Fruit fly (Drosophila melanogaster) whole organism, embryonic: Measurements from ENCODE around the gene CG5021.

ENCODE experiments used
- ATbp ChIP-seq: fragments of 200-800 bp; sonication (Bioruptor generic); optimal IDR thresholded peaks from 2 replicates; lab custom pipeline; 2017; ENCODE audit warnings: missing biosample characterization, mild to moderate bottlenecking, missing genetic modification characterization, missing genetic modification reagents
- Adf1 ChIP-seq: fragments of 200-800 bp; sonication (Bioruptor generic); IDR thresholded peaks from 2 replicates; pipeline ENCODE4 v1.3.6; 2022; ENCODE audit warnings: missing biosample characterization, missing genetic modification characterization
- Atf3 ChIP-seq: fragments of 200-800 bp; sonication (Bioruptor generic); optimal IDR thresholded peaks from 3 replicates; lab custom pipeline; 2016; ENCODE audit warnings: missing biosample characterization, missing genetic modification characterization
- Bdp1 ChIP-seq: fragments of 200-800 bp; sonication (Bioruptor generic); optimal IDR thresholded peaks from 3 replicates; lab custom pipeline; 2016; ENCODE audit warnings: missing biosample characterization, missing genetic modification characterization
- BtbVII ChIP-seq: fragments of 200-800 bp; sonication (Bioruptor generic); optimal IDR thresholded peaks from 3 replicates; lab custom pipeline; 2017; ENCODE audit warnings: missing biosample characterization, mild to moderate bottlenecking, missing genetic modification characterization
- CG10565 ChIP-seq: fragments of 200-800 bp; sonication (Bioruptor generic); optimal IDR thresholded peaks from 3 replicates; lab custom pipeline; 2016; ENCODE audit warnings: missing biosample characterization, mild to moderate bottlenecking, missing genetic modification characterization
- CG11085 ChIP-seq: fragments of 200-800 bp; sonication (Bioruptor generic); IDR thresholded peaks from 2 replicates; pipeline ENCODE4 v1.3.6; 2022; ENCODE audit warnings: missing biosample characterization, missing genetic modification characterization
- CG12942 ChIP-seq: fragments of 200-800 bp; sonication (Bioruptor generic); optimal IDR thresholded peaks from 3 replicates; lab custom pipeline; 2016; ENCODE audit warnings: missing biosample characterization, missing genetic modification characterization
- CG14441 ChIP-seq: fragments of 200-800 bp; sonication (Bioruptor generic); IDR thresholded peaks from 2 replicates; pipeline ENCODE4 v1.3.6; 2022; ENCODE audit warnings: missing biosample characterization, missing genetic modification characterization
- CG14965 ChIP-seq: fragments of 200-800 bp; sonication (Bioruptor generic); optimal IDR thresholded peaks from 2 replicates; lab custom pipeline; 2016; ENCODE audit warnings: missing biosample characterization, missing genetic modification characterization, borderline replicate concordance
- CG15269 ChIP-seq: fragments of 200-800 bp; sonication (Bioruptor generic); optimal IDR thresholded peaks from 2 replicates; lab custom pipeline; 2018; ENCODE audit warnings: missing biosample characterization, mild to moderate bottlenecking, missing genetic modification characterization, moderate library complexity
- CG1529 ChIP-seq: fragments of 200-800 bp; sonication (Bioruptor generic); optimal IDR thresholded peaks from 3 replicates; lab custom pipeline; 2018; ENCODE audit warnings: missing biosample characterization, missing genetic modification characterization
- CG15514 ChIP-seq: fragments of 200-800 bp; sonication (Bioruptor generic); optimal IDR thresholded peaks from 3 replicates; lab custom pipeline; 2017; ENCODE audit warnings: missing biosample characterization, missing genetic modification characterization, mild to moderate bottlenecking, moderate library complexity, missing genetic modification reagents
- CG1647 ChIP-seq: fragments of 200-800 bp; sonication (Bioruptor generic); optimal IDR thresholded peaks from 3 replicates; lab custom pipeline; 2016; ENCODE audit warnings: missing biosample characterization, missing genetic modification characterization
- CG17361 ChIP-seq: fragments of 200-800 bp; sonication (Bioruptor generic); IDR thresholded peaks from 3 replicates; pipeline ENCODE4 v1.3.6; 2022; ENCODE audit warnings: missing biosample characterization, missing genetic modification characterization
- CG17912 ChIP-seq: fragments of 200-800 bp; sonication (Bioruptor generic); optimal IDR thresholded peaks from 2 replicates; lab custom pipeline; 2018; ENCODE audit warnings: missing biosample characterization, mild to moderate bottlenecking, missing genetic modification characterization
- CG1832 ChIP-seq: fragments of 200-800 bp; sonication (Bioruptor generic); optimal IDR thresholded peaks from 2 replicates; lab custom pipeline; 2017; ENCODE audit warnings: missing biosample characterization, mild to moderate bottlenecking, missing genetic modification characterization, inconsistent platforms
- CG2199 ChIP-seq: fragments of 200-800 bp; sonication (Bioruptor generic); IDR thresholded peaks from 3 replicates; pipeline ENCODE4 v1.3.6; 2022; ENCODE audit warnings: missing biosample characterization, missing genetic modification characterization
- CG3065 ChIP-seq: fragments of 200-800 bp; sonication (Bioruptor generic); optimal IDR thresholded peaks from 2 replicates; lab custom pipeline; 2016; ENCODE audit warnings: missing biosample characterization, missing genetic modification characterization
- CG31365 ChIP-seq: fragments of 200-800 bp; sonication (Bioruptor generic); optimal IDR thresholded peaks from 2 replicates; lab custom pipeline; 2018; ENCODE audit warnings: missing biosample characterization, mild to moderate bottlenecking, missing genetic modification characterization
- CG31441 ChIP-seq: fragments of 200-800 bp; sonication (Bioruptor generic); IDR thresholded peaks from 2 replicates; pipeline ENCODE4 v1.3.6; 2022; ENCODE audit warnings: missing biosample characterization, missing genetic modification characterization
- CG34376 ChIP-seq: fragments of 200-800 bp; sonication (Bioruptor generic); optimal IDR thresholded peaks from 2 replicates; lab custom pipeline; 2018; ENCODE audit warnings: missing biosample characterization, mild to moderate bottlenecking, missing genetic modification characterization
- CG6254 ChIP-seq: fragments of 200-800 bp; sonication (Bioruptor generic); optimal IDR thresholded peaks from 3 replicates; lab custom pipeline; 2017; ENCODE audit warnings: mild to moderate bottlenecking, missing biosample characterization, missing genetic modification reagents, missing genetic modification characterization
- CG7357 ChIP-seq: fragments of 200-800 bp; sonication (Bioruptor generic); IDR thresholded peaks from 3 replicates; pipeline ENCODE4 v1.3.6; 2022; ENCODE audit warnings: missing biosample characterization, missing genetic modification characterization
- CG9437 ChIP-seq: fragments of 200-800 bp; sonication (Bioruptor generic); optimal IDR thresholded peaks from 2 replicates; lab custom pipeline; 2018; ENCODE audit warnings: missing biosample characterization, mild to moderate bottlenecking, missing genetic modification characterization
- CG9932 ChIP-seq: fragments of 200-800 bp; sonication (Bioruptor generic); IDR thresholded peaks from 2 replicates; pipeline ENCODE4 v1.3.6; 2022; ENCODE audit warnings: missing biosample characterization, missing genetic modification characterization
- CTCF ChIP-seq: fragments of 200-800 bp; sonication (Bioruptor generic); optimal IDR thresholded peaks from 2 replicates; lab custom pipeline; 2017; ENCODE audit warnings: missing biosample characterization, mild to moderate bottlenecking, missing genetic modification characterization, moderate library complexity
- Fer2 ChIP-seq: fragments of 200-800 bp; sonication (Bioruptor generic); optimal IDR thresholded peaks from 2 replicates; lab custom pipeline; 2018; ENCODE audit warnings: missing biosample characterization, mild to moderate bottlenecking, missing genetic modification characterization, moderate library complexity
- Nf-YA ChIP-seq: fragments of 200-800 bp; sonication (Bioruptor generic); IDR thresholded peaks from 2 replicates; pipeline ENCODE4 v1.3.6; 2022; ENCODE audit warnings: missing biosample characterization, missing genetic modification characterization
- Taf1 ChIP-seq: fragments of 200-800 bp; sonication (Bioruptor generic); IDR thresholded peaks from 2 replicates; pipeline ENCODE4 v1.3.6; 2022; ENCODE audit warnings: missing biosample characterization, missing genetic modification characterization
- Trl ChIP-seq, 3 experiments: fragments of >200 bp in 2 of 3; fragments of 200-800 bp in 1 of 3; sonication (Bioruptor generic) in 1 of 3; optimal IDR thresholded peaks; 2 replicates in 1 of 3; 3 replicates in 2 of 3; lab custom pipeline; 2016 to 2017; ENCODE audit warnings: missing biosample characterization in 1 of 3, missing genetic modification characterization in 1 of 3
- ac ChIP-seq: fragments of 200-800 bp; sonication (Bioruptor generic); optimal IDR thresholded peaks from 3 replicates; lab custom pipeline; 2017; ENCODE audit warnings: missing biosample characterization, mild to moderate bottlenecking, missing genetic modification characterization
- ato ChIP-seq: fragments of 200-800 bp; sonication (Bioruptor generic); IDR thresholded peaks from 2 replicates; pipeline ENCODE4 v1.3.6; 2022; ENCODE audit warnings: missing biosample characterization, missing genetic modification characterization; ENCODE audit not compliant: partially characterized antibody
- crp ChIP-seq, 2 experiments: fragments of 200-800 bp; sonication (Bioruptor generic); optimal IDR thresholded peaks; 2 replicates in 1 of 2; 3 replicates in 1 of 2; lab custom pipeline; 2017; ENCODE audit warnings: missing biosample characterization in 2 of 2, missing genetic modification characterization in 2 of 2, mild to moderate bottlenecking in 1 of 2, moderate library complexity in 1 of 2
- dmrt11E ChIP-seq: fragments of 200-800 bp; sonication (Bioruptor generic); optimal IDR thresholded peaks from 3 replicates; lab custom pipeline; 2018; ENCODE audit warnings: missing biosample characterization, mild to moderate bottlenecking, missing genetic modification characterization, moderate library complexity
- esg ChIP-seq: fragments of 200-800 bp; sonication (Bioruptor generic); conservative IDR thresholded peaks from 2 replicates; pipeline ENCODE4 v1.3.6; 2022; ENCODE audit warnings: missing biosample characterization, missing genetic modification characterization
- eyg ChIP-seq: fragments of 200-800 bp; sonication (Bioruptor generic); optimal IDR thresholded peaks from 3 replicates; lab custom pipeline; 2016; ENCODE audit warnings: missing biosample characterization, missing genetic modification characterization
- nerfin-2 ChIP-seq: fragments of 200-800 bp; sonication (Bioruptor generic); IDR thresholded peaks from 2 replicates; pipeline ENCODE4 v1.3.6; 2022; ENCODE audit warnings: missing biosample characterization, missing genetic modification characterization; ENCODE audit not compliant: partially characterized antibody
- odd ChIP-seq: fragments of 200-800 bp; sonication (Bioruptor generic); optimal IDR thresholded peaks from 2 replicates; lab custom pipeline; 2017; ENCODE audit warnings: missing biosample characterization, mild to moderate bottlenecking, missing genetic modification characterization
- otp ChIP-seq: fragments of 200-800 bp; sonication (Bioruptor generic); IDR thresholded peaks from 3 replicates; pipeline ENCODE4, ENCODE4 v1.3.6; 2022; ENCODE audit warnings: missing biosample characterization, missing genetic modification characterization
- pho ChIP-seq: fragments of 200-800 bp; sonication (Bioruptor generic); optimal IDR thresholded peaks from 2 replicates; lab custom pipeline; 2016; ENCODE audit warnings: missing biosample characterization, missing genetic modification characterization
- repo ChIP-seq: fragments of 200-800 bp; sonication (Bioruptor generic); optimal IDR thresholded peaks from 2 replicates; lab custom pipeline; 2016; ENCODE audit warnings: missing biosample characterization, missing genetic modification characterization
- salm ChIP-seq: fragments of 200-800 bp; sonication (Bioruptor generic); optimal IDR thresholded peaks from 2 replicates; lab custom pipeline; 2018; ENCODE audit warnings: missing biosample characterization, mild to moderate bottlenecking, missing genetic modification characterization
- sna ChIP-seq: fragments of 200-800 bp; sonication (Bioruptor generic); IDR thresholded peaks from 2 replicates; pipeline ENCODE4 v1.3.6; 2022; ENCODE audit warnings: missing biosample characterization, missing genetic modification characterization; ENCODE audit not compliant: partially characterized antibody
- so ChIP-seq: fragments of 200-800 bp; sonication (Bioruptor generic); IDR thresholded peaks from 3 replicates; pipeline ENCODE4 v1.3.6; 2022; ENCODE audit warnings: missing biosample characterization, missing genetic modification characterization
- tx ChIP-seq: fragments of 200-800 bp; sonication (Bioruptor generic); optimal IDR thresholded peaks from 2 replicates; lab custom pipeline; 2016; ENCODE audit warnings: missing biosample characterization, missing genetic modification characterization
- zen ChIP-seq: fragments of 200-800 bp; sonication (Bioruptor generic); optimal IDR thresholded peaks from 3 replicates; lab custom pipeline; 2018; ENCODE audit warnings: missing biosample characterization, mild to moderate bottlenecking, missing genetic modification characterization, moderate library complexity
- zen2 ChIP-seq: fragments of 200-800 bp; sonication (Bioruptor generic); IDR thresholded peaks from 3 replicates; pipeline ENCODE4 v1.3.6; 2022; ENCODE audit warnings: missing biosample characterization, missing genetic modification characterization; ENCODE audit not compliant: partially characterized antibody

The CG5021 gene

dm6 chr3L:8953962-8954647, 12.5 kb upstream of the CG5021 start, which contains the start of the genes CG43783 and orb2 (continued):
- TF ChIP-seq salm (no peak), zen2 (GFP tag; lab: Robert Waterston, UW) (peak; percentile 55; the same call in 2 of the 3 replicates), odd (GFP tag; lab: Kevin White, UChicago) (no peak), nerfin-2 (peak; percentile 46; the same call in 1 of the 2 replicates), pho (GFP tag; lab: Kevin White, UChicago) (no peak), tx (GFP tag; lab: Kevin White, UChicago) (no peak), CG1832 (GFP tag; lab: Kevin White, UChicago) (no peak), CG3065 (GFP tag; lab: Kevin White, UChicago) (no peak), CG9437 (GFP tag; lab: Kevin White, UChicago) (no peak), CG17912 (GFP tag; lab: Kevin White, UChicago) (no peak), CG15514 (no peak), CG1647 (GFP tag; lab: Kevin White, UChicago) (no peak), so (GFP tag; lab: Robert Waterston, UW) (no peak), Atf3 (GFP tag; lab: Kevin White, UChicago) (no peak), repo (no peak), ato (GFP tag; lab: Robert Waterston, UW) (peak; percentile 75), CG31365 (tag; lab: Kevin White, UChicago) (no peak), sna (peak; percentile 71; the same call in 1 of the 2 replicates)

dm6 chr3L:8954648-8955033, 12.0 kb upstream of the CG5021 start, which contains the start of gene GNBP3:
Gene GNBP3 (plus strand): TSS chr3L:8955021.
- TF ChIP-seq CG14965 (GFP tag; lab: Kevin White, UChicago) (no peak), Nf-YA (GFP tag; lab: Robert Waterston, UW) (peak; percentile 55; the same call in 1 of the 2 replicates), crp (GFP tag; optimal IDR thresholded peaks at IDR 0.05; lab: Kevin White, UChicago) (no peak), ATbp (no peak), CG11085 (GFP tag; lab: Robert Waterston, UW) (0 out of 2 replicates have a peak, but pooled peaks have one; percentile 51), CG1832 (GFP tag; lab: Kevin White, UChicago) (no peak), Atf3 (GFP tag; lab: Kevin White, UChicago) (no peak), CG15514 (peak; percentile 68), Fer2 (peak; percentile 34), CG34376 (GFP tag; lab: Kevin White, UChicago) (peak; percentile 80), zen (tag; lab: Kevin White, UChicago) (peak; percentile 3), Adf1 (GFP tag; lab: Robert Waterston, UW) (no peak), otp (GFP tag; lab: Robert Waterston, UW) (no peak), eyg (GFP tag; lab: Kevin White, UChicago) (no peak), esg (0 out of 2 replicates have a peak, but pooled peaks have one; percentile 17), CG2199 (GFP tag; lab: Robert Waterston, UW) (no peak), CG7357 (GFP tag; lab: Robert Waterston, UW) (0 out of 3 replicates have a peak, but pooled peaks have one; percentile 31), CG14441 (GFP tag; lab: Robert Waterston, UW) (peak; percentile 47; the same call in 1 of the 2 replicates), CG17361 (GFP tag; lab: Robert Waterston, UW) (peak; percentile 56; the same call in 2 of the 3 replicates), CG9932 (GFP tag; lab: Robert Waterston, UW) (peak; percentile 57), CG1529 (GFP tag; lab: Kevin White, UChicago) (no peak), Bdp1 (GFP tag; lab: Kevin White, UChicago) (no peak), CG31441 (GFP tag; lab: Robert Waterston, UW) (peak; percentile 71), Trl (optimal IDR thresholded peaks at IDR 0.05; lab: Kevin White, UChicago) (no peak), Trl (GFP tag; optimal IDR thresholded peaks at IDR 0.05; lab: Kevin White, UChicago) (peak; percentile 30), dmrt11E (tag; lab: Kevin White, UChicago) (peak; percentile 59), CTCF (GFP tag; lab: Kevin White, UChicago) (peak; percentile 6), CG15269 (tag; lab: Kevin White, UChicago) (peak; percentile 43), Taf1 (GFP tag; lab: Robert Waterston, UW) (no peak), CG6254 (GFP tag; lab: Kevin White, UChicago) (peak; percentile 64), CG12942 (no peak), ac (GFP tag; lab: Kevin White, UChicago) (peak; percentile 31), BtbVII (GFP tag; lab: Kevin White, UChicago) (peak; percentile 86), CG10565 (GFP tag; lab: Kevin White, UChicago) (peak; percentile 51)
